Worm (Caenorhabditis elegans): ENCODE measurements around the gene T04C12.1.

DNA sequence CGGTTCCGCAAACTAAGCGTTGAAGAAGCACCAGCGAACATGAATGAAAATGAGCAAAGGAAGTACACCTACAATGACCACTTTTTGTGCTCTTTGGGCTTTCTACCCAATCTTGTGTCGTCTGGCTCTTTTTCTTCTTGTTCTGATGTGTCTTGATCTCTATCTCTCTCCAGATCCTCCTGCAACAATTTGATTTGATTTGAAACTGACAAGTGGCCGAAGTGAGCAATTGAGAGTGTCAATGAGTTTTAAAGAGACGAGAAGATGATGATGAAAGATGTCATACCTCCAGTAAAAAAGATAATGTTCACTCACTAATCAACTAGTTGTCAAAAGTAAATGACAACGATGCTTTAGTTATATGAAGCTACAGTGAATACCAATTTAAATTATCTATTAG is 24.3 kb downstream of the T04C12.1 start, which contains the start of gene pptr-2:
- TF ChIP-seq him-1 (tag; optimal IDR thresholded peaks at IDR 0.05) (no peak), W03F9.2 (tag; optimal IDR thresholded peaks at IDR 0.05) (no peak)
